Worm (Caenorhabditis elegans): ENCODE results near the gene arrd-1.

Gene arrd-1

ce11 chrII:627205-627604 lies at the start of gene arrd-1:
arrd-1 (plus strand) TSS chrII:627505.
- no peak for TF ChIP-seq efl-1 (optimal IDR thresholded peaks at IDR 0.05)
- peak in 1 of 2 experiments; percentile 3 for TF ChIP-seq efl-1 (GFP tag; optimal IDR thresholded peaks at IDR 0.05 in 1 of 2)
- no peak for TF ChIP-seq ceh-8 (GFP tag; optimal IDR thresholded peaks at IDR 0.05)

- TF ChIP-seq ces-1 (GFP tag; optimal IDR thresholded peaks at IDR 0.05) (no peak), C34B4.2 (tag; optimal IDR thresholded peaks at IDR 0.05) (no peak), xbp-1 (tag; optimal IDR thresholded peaks at IDR 0.05) (no peak), lir-3 (tag; optimal IDR thresholded peaks at IDR 0.05; ENCODE audit: poor library complexity) (no peak), jun-1 (tag; optimal IDR thresholded peaks at IDR 0.05) (no peak), snpc-4 (tag; optimal IDR thresholded peaks at IDR 0.05) (no peak), nhr-20 (tag; optimal IDR thresholded peaks at IDR 0.05) (no peak), nhr-85 (tag) (peak; percentile 8)
Observed at ce11 chrII:577632-578031, 49.7 kb upstream of the arrd-1 start, which contains the start of gene W08F4.7. W08F4.7 (minus strand) TSS chrII:577732.

- TF ChIP-seq pag-3 (tag; optimal IDR thresholded peaks at IDR 0.05; ENCODE audit: borderline replicate concordance, insufficient read depth) (no peak), efl-1 (optimal IDR thresholded peaks at IDR 0.05) (no peak), efl-1 (GFP tag; optimal IDR thresholded peaks at IDR 0.05 in 1 of 2) (peak in 1 of 2 experiments; percentile 89)
Observed at ce11 chrII:578803-579202, 48.5 kb upstream of the arrd-1 start.

ce11 chrII:580189-580643 lies 47.1 kb upstream of the arrd-1 start, which contains the start of the genes cdc-37 and W08F4.3:
cdc-37 (minus strand) TSS chrII:580593.
W08F4.3 (plus strand) TSS chrII:580602.
- no peak for TF ChIP-seq efl-3 (GFP tag; optimal IDR thresholded peaks at IDR 0.05)
- TF ChIP-seq lin-14 (GFP tag; optimal IDR thresholded peaks at IDR 0.05) = no peak
- no peak for TF ChIP-seq ceh-8 (GFP tag; optimal IDR thresholded peaks at IDR 0.05)
- TF ChIP-seq aha-1 (tag; optimal IDR thresholded peaks at IDR 0.05) = no peak
- TF ChIP-seq nhr-71 (tag; optimal IDR thresholded peaks at IDR 0.05) = no peak
- no peak for TF ChIP-seq zip-4 (GFP tag; optimal IDR thresholded peaks at IDR 0.05)
- TF ChIP-seq unc-130 (tag; optimal IDR thresholded peaks at IDR 0.05) = no peak
- no peak for TF ChIP-seq C16A3.4 (tag; optimal IDR thresholded peaks at IDR 0.05)
- peak; percentile 12 for TF ChIP-seq dsc-1 (tag; optimal IDR thresholded peaks at IDR 0.05)
- TF ChIP-seq unc-62 (GFP tag; optimal IDR thresholded peaks at IDR 0.05) = no peak
- TF ChIP-seq pag-3 (tag; optimal IDR thresholded peaks at IDR 0.05; ENCODE audit: borderline replicate concordance, insufficient read depth) = no peak
- TF ChIP-seq nhr-28 (tag; optimal IDR thresholded peaks at IDR 0.05) = no peak
- TF ChIP-seq snpc-4 (tag; optimal IDR thresholded peaks at IDR 0.05) = no peak
- no peak for TF ChIP-seq ceh-88 (GFP tag; IDR thresholded peaks at IDR 0.05)
- TF ChIP-seq pax-3 (tag; optimal IDR thresholded peaks at IDR 0.05) = no peak
- TF ChIP-seq C04F5.9 (tag; optimal IDR thresholded peaks at IDR 0.05) = no peak
- TF ChIP-seq ceh-90 (tag; optimal IDR thresholded peaks at IDR 0.05) = no peak
- no peak for TF ChIP-seq ama-1 (optimal IDR thresholded peaks at IDR 0.05)
- no peak for TF ChIP-seq lir-3 (tag; optimal IDR thresholded peaks at IDR 0.05; ENCODE audit: poor library complexity)
- peak; percentile 39 to 48 for TF ChIP-seq lin-35 (GFP tag; optimal IDR thresholded peaks at IDR 0.05)
- peak; percentile 48 to 67 for TF ChIP-seq efl-1 (optimal IDR thresholded peaks at IDR 0.05)
- TF ChIP-seq efl-1 (GFP tag; optimal IDR thresholded peaks at IDR 0.05 in 1 of 2) = peak; percentile 62 to 94
- TF ChIP-seq unc-86 (tag; optimal IDR thresholded peaks at IDR 0.05) = no peak
- no peak for TF ChIP-seq nhr-12 (tag; optimal IDR thresholded peaks at IDR 0.05)
- TF ChIP-seq fkh-8 (tag; optimal IDR thresholded peaks at IDR 0.05) = no peak
- TF ChIP-seq mab-9 (GFP tag; IDR thresholded peaks at IDR 0.05) = no peak
- TF ChIP-seq irx-1 (tag; optimal IDR thresholded peaks at IDR 0.05) = no peak
- no peak for TF ChIP-seq Y116A8C.19 (tag; optimal IDR thresholded peaks at IDR 0.05; ENCODE audit: borderline replicate concordance)
- TF ChIP-seq xbp-1 (tag; optimal IDR thresholded peaks at IDR 0.05) = no peak
- peak; percentile 24 for TF ChIP-seq fos-1 (tag; optimal IDR thresholded peaks at IDR 0.05)
- no peak for TF ChIP-seq vab-15 (tag; optimal IDR thresholded peaks at IDR 0.05)
- TF ChIP-seq pqm-1 (tag; optimal IDR thresholded peaks at IDR 0.05) = no peak
- TF ChIP-seq egl-27 (tag; optimal IDR thresholded peaks at IDR 0.05) = no peak
- peak in 2 of 3 experiments; percentile 44 to 50 for TF ChIP-seq dpl-1 (GFP tag; optimal IDR thresholded peaks at IDR 0.05)
- no peak for TF ChIP-seq nhr-76 (tag; optimal IDR thresholded peaks at IDR 0.05)
- no peak for TF ChIP-seq isw-1 (GFP tag; IDR thresholded peaks at IDR 0.05)
- no peak for TF ChIP-seq elt-2 (tag; optimal IDR thresholded peaks at IDR 0.05)
- no peak for TF ChIP-seq nhr-19 (GFP tag; conservative IDR thresholded peaks at IDR 0.05)
- no peak for TF ChIP-seq ets-5 (GFP tag; IDR thresholded peaks at IDR 0.05)
- TF ChIP-seq nhr-20 (tag; optimal IDR thresholded peaks at IDR 0.05) = no peak
- TF ChIP-seq unc-98 (GFP tag; IDR thresholded peaks at IDR 0.05) = no peak
- peak; percentile 94 for TF ChIP-seq F16B12.6 (tag; optimal IDR thresholded peaks at IDR 0.05)

All from whole organism, L1 larva.